Fruit fly (Drosophila melanogaster) whole organism, prepupa: ENCODE results near the gene CG1172.

Experiments
- CG11762 ChIP-seq: fragments of 200-800 bp; sonication (Bioruptor generic); optimal IDR thresholded peaks from 3 replicates; lab custom pipeline; 2016; ENCODE audit warnings: missing biosample characterization, missing genetic modification characterization; ENCODE audit not compliant: insufficient read depth
- CG6792 ChIP-seq: fragments of 200-800 bp; sonication (Bioruptor generic); optimal IDR thresholded peaks from 3 replicates; lab custom pipeline; 2016; ENCODE audit warnings: missing biosample characterization, missing genetic modification characterization

DNA sequence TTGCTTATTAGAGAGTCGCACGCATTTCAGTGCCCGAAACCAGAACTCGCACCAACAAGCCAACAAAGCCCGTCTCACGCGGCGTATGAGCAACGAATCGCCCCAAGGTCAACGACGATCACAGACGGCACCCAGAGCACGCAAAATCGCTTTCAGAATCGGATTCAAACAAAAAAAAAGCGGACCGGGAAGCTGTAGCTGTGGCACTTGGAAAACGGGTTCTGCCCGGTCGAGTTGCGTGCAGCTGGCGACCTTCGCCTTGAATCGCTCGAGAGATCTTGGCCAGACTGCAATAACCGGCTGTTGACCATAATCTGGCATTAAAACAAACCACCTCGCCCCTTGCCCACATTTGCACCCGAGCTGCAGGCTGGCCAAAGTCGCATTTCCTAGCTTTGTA is 30.3 kb upstream of the CG1172 start:
- TF ChIP-seq CG11762, result no peak
- TF ChIP-seq CG6792 (GFP tag; lab: Kevin White, UChicago), result no peak
